Worm (Caenorhabditis elegans) whole organism, L4 larva: ENCODE results near the gene M195.2.
A peak's percentile ranks its signal among the peaks of the same experiment; 100 is the strongest.

ENCODE experiments used
- F37D6.2 ChIP-seq: sonication (generic microtip); optimal IDR thresholded peaks from 2 replicates; lab custom pipeline; 2016; ENCODE audit warnings: mild to moderate bottlenecking, missing genetic modification characterization, missing compliant biosample characterization
- Y5F2A.4 ChIP-seq: fragments of 200-800 bp; sonication (Bioruptor generic); optimal IDR thresholded peaks from 2 replicates; lab custom pipeline; 2018; ENCODE audit warnings: mild to moderate bottlenecking, missing genetic modification characterization, missing compliant biosample characterization
- ZK337.2 ChIP-seq: fragments of 200-800 bp; sonication (Bioruptor generic); IDR thresholded peaks from 2 replicates; pipeline ENCODE4 v1.3.6; 2022; ENCODE audit warnings: missing genetic modification reagents, missing genetic modification characterization, missing compliant biosample characterization
- aha-1 ChIP-seq: fragments of 150-350 bp; peaks from one replicate; lab custom pipeline; 2014; ENCODE audit warnings: missing biosample characterization, missing genetic modification characterization
- aly-2 ChIP-seq: sonication (generic microtip); optimal IDR thresholded peaks from 2 replicates; lab custom pipeline; 2018; ENCODE audit warnings: missing biosample characterization, missing genetic modification characterization
- ama-1 ChIP-seq: fragments of 150-350 bp; optimal IDR thresholded peaks from 2 replicates; lab custom pipeline; 2014; ENCODE audit warnings: inconsistent platforms, mixed read lengths
- attf-4 ChIP-seq: sonication (generic microtip); optimal IDR thresholded peaks from 3 replicates; lab custom pipeline; 2017; ENCODE audit warnings: missing biosample characterization, missing genetic modification characterization
- ceh-20 ChIP-seq: fragments of 200-800 bp; sonication (Bioruptor generic); IDR thresholded peaks from 2 replicates; pipeline ENCODE4 v1.3.6; 2022; ENCODE audit warnings: missing genetic modification reagents, missing genetic modification characterization, missing compliant biosample characterization
- ceh-28 ChIP-seq: fragments of 150-350 bp; optimal IDR thresholded peaks from 2 replicates; lab custom pipeline; 2014; ENCODE audit warnings: missing biosample characterization, missing genetic modification reagents, missing genetic modification characterization
- ceh-44 ChIP-seq: fragments of 200-800 bp; sonication (Bioruptor generic); IDR thresholded peaks from 2 replicates; pipeline ENCODE4 v1.3.6; 2022; ENCODE audit warnings: missing genetic modification reagents, missing genetic modification characterization, missing compliant biosample characterization
- ces-1 ChIP-seq: fragments of 150-350 bp; sonication (generic microtip); optimal IDR thresholded peaks from 4 replicates; lab custom pipeline; 2014; ENCODE audit warnings: missing biosample characterization, missing genetic modification reagents, missing genetic modification characterization
- ctbp-1 ChIP-seq: fragments of 200-800 bp; sonication (Bioruptor generic); IDR thresholded peaks from 2 replicates; pipeline ENCODE4 v1.3.6; 2022; ENCODE audit warnings: missing genetic modification reagents, missing genetic modification characterization, missing compliant biosample characterization
- daf-12 ChIP-seq: fragments of 150-350 bp; optimal IDR thresholded peaks from 2 replicates; lab custom pipeline; 2014; ENCODE audit warnings: missing biosample characterization, missing genetic modification reagents, missing genetic modification characterization
- daf-16 ChIP-seq, 3 experiments: sonication (generic microtip); optimal IDR thresholded peaks; 2 replicates each; lab custom pipeline; 2016 to 2017; ENCODE audit warnings: missing genetic modification characterization in 3 of 3, missing genetic modification reagents in 3 of 3, mild to moderate bottlenecking in 2 of 3, missing compliant biosample characterization in 2 of 3, missing biosample characterization in 1 of 3, moderate library complexity in 1 of 3
- daf-19 ChIP-seq: fragments of 200-800 bp; sonication (Bioruptor generic); conservative IDR thresholded peaks from 2 replicates; pipeline ENCODE4 v1.3.6; 2022; ENCODE audit warnings: missing genetic modification characterization, missing compliant biosample characterization
- daf-8 ChIP-seq: fragments of 200-800 bp; sonication (Bioruptor generic); IDR thresholded peaks from 2 replicates; pipeline ENCODE4 v1.3.6; 2022; ENCODE audit warnings: missing genetic modification characterization, missing compliant biosample characterization
- duxl-1 ChIP-seq: sonication (generic microtip); optimal IDR thresholded peaks from 2 replicates; lab custom pipeline; 2016; ENCODE audit warnings: mild to moderate bottlenecking, missing genetic modification characterization, moderate library complexity, missing compliant biosample characterization; ENCODE audit not compliant: poor library complexity
- dve-1 ChIP-seq: sonication (generic microtip); optimal IDR thresholded peaks from 2 replicates; lab custom pipeline; 2017; ENCODE audit warnings: antibody characterized with exemption, mild to moderate bottlenecking, missing genetic modification characterization, missing compliant biosample characterization; ENCODE audit not compliant: insufficient read depth
- egl-27 ChIP-seq: sonication (generic microtip); optimal IDR thresholded peaks from 3 replicates; lab custom pipeline; 2017; ENCODE audit warnings: missing biosample characterization, missing genetic modification reagents, missing genetic modification characterization
- egl-43 ChIP-seq: fragments of 200-800 bp; sonication (Bioruptor generic); IDR thresholded peaks from 2 replicates; pipeline ENCODE4 v1.3.6; 2022; ENCODE audit warnings: missing genetic modification reagents, missing genetic modification characterization, missing compliant biosample characterization
- fos-1 ChIP-seq: fragments of 150-350 bp; optimal IDR thresholded peaks from 2 replicates; lab custom pipeline; 2014; ENCODE audit warnings: missing biosample characterization, missing genetic modification characterization
- hlh-11 ChIP-seq: fragments of 200-800 bp; sonication (Bioruptor generic); optimal IDR thresholded peaks from 2 replicates; lab custom pipeline; 2018; ENCODE audit warnings: mild to moderate bottlenecking, missing genetic modification characterization, missing compliant biosample characterization
- jun-1 ChIP-seq: fragments of 150-350 bp; optimal IDR thresholded peaks from 2 replicates; lab custom pipeline; 2014; ENCODE audit warnings: missing biosample characterization, missing genetic modification reagents, missing genetic modification characterization
- lim-7 ChIP-seq: fragments of 200-800 bp; sonication (Bioruptor generic); IDR thresholded peaks from 2 replicates; pipeline ENCODE4 v1.3.6; 2022; ENCODE audit warnings: missing genetic modification characterization, missing compliant biosample characterization
- lin-13 ChIP-seq: fragments of 150-350 bp; optimal IDR thresholded peaks from 2 replicates; lab custom pipeline; 2014; ENCODE audit warnings: missing biosample characterization, missing genetic modification reagents, missing genetic modification characterization
- lin-38 ChIP-seq: fragments of 200-800 bp; sonication (Bioruptor generic); IDR thresholded peaks from 2 replicates; pipeline ENCODE4 v1.3.6; 2022; ENCODE audit warnings: missing genetic modification reagents, missing genetic modification characterization, missing compliant biosample characterization
- lin-39 ChIP-seq: fragments of 150-350 bp; optimal IDR thresholded peaks from 2 replicates; lab custom pipeline; 2014; ENCODE audit warnings: missing biosample characterization, missing genetic modification reagents, missing genetic modification characterization
- lsy-2 ChIP-seq, 2 experiments: fragments of 150-350 bp in 1 of 2; sonication (generic microtip) in 1 of 2; optimal IDR thresholded peaks; 2 replicates each; lab custom pipeline; 2014 to 2017; ENCODE audit warnings: missing biosample characterization in 2 of 2, missing genetic modification characterization in 2 of 2
- madf-9 ChIP-seq: fragments of 200-800 bp; sonication (Bioruptor generic); conservative IDR thresholded peaks from 2 replicates; pipeline ENCODE4 v1.3.6; 2022; ENCODE audit warnings: missing genetic modification reagents, missing genetic modification characterization, missing compliant biosample characterization
- mdl-1 ChIP-seq, 2 experiments: fragments of 150-350 bp in 1 of 2; sonication (generic microtip) in 1 of 2; optimal IDR thresholded peaks; 2 replicates each; lab custom pipeline; 2014 to 2017; ENCODE audit warnings: missing biosample characterization in 2 of 2, missing genetic modification characterization in 2 of 2
- mdt-29 ChIP-seq: fragments of 200-800 bp; sonication (Bioruptor generic); IDR thresholded peaks from 2 replicates; pipeline ENCODE4 v1.3.6; 2022; ENCODE audit warnings: missing genetic modification reagents, missing genetic modification characterization, missing compliant biosample characterization
- mes-2 ChIP-seq: sonication (generic microtip); optimal IDR thresholded peaks from 2 replicates; lab custom pipeline; 2016; ENCODE audit warnings: missing genotype, mild to moderate bottlenecking, missing genetic modification characterization, missing compliant biosample characterization; ENCODE audit not compliant: poor library complexity, severe bottlenecking
- mxl-2 ChIP-seq: fragments of 200-800 bp; sonication (Bioruptor generic); conservative IDR thresholded peaks from 2 replicates; pipeline ENCODE4 v1.3.6; 2022; ENCODE audit warnings: missing genetic modification reagents, missing genetic modification characterization, missing compliant biosample characterization
- nhr-102 ChIP-seq: sonication (generic microtip); optimal IDR thresholded peaks from 2 replicates; lab custom pipeline; 2016; ENCODE audit warnings: mild to moderate bottlenecking, missing genetic modification characterization, moderate library complexity, missing compliant biosample characterization
- nhr-237 ChIP-seq: sonication (generic microtip); optimal IDR thresholded peaks from 2 replicates; lab custom pipeline; 2017; ENCODE audit warnings: missing biosample characterization, missing genetic modification characterization
- nhr-41 ChIP-seq: fragments of 200-800 bp; sonication (Bioruptor generic); IDR thresholded peaks from 2 replicates; pipeline ENCODE4 v1.3.6; 2022; ENCODE audit warnings: missing genetic modification reagents, missing genetic modification characterization, missing compliant biosample characterization
- nhr-48 ChIP-seq: sonication (generic microtip); optimal IDR thresholded peaks from 2 replicates; lab custom pipeline; 2016; ENCODE audit warnings: mild to moderate bottlenecking, missing genetic modification characterization, missing compliant biosample characterization
- nhr-6 ChIP-seq: fragments of 150-350 bp; optimal IDR thresholded peaks from 2 replicates; lab custom pipeline; 2014; ENCODE audit warnings: missing biosample characterization, missing genetic modification characterization
- nhr-77 ChIP-seq: fragments of 150-350 bp; optimal IDR thresholded peaks from 2 replicates; lab custom pipeline; 2014; ENCODE audit warnings: missing biosample characterization, missing genetic modification characterization
- php-3 ChIP-seq: fragments of 200-800 bp; sonication (Bioruptor generic); IDR thresholded peaks from 2 replicates; pipeline ENCODE4 v1.3.6; 2022; ENCODE audit warnings: missing genetic modification reagents, missing genetic modification characterization, missing compliant biosample characterization
- pqm-1 ChIP-seq: sonication (generic microtip); optimal IDR thresholded peaks from 2 replicates; lab custom pipeline; 2017; ENCODE audit warnings: missing biosample characterization, missing genetic modification characterization
- saeg-2 ChIP-seq: fragments of 200-800 bp; sonication (Bioruptor generic); IDR thresholded peaks from 2 replicates; pipeline ENCODE4 v1.3.6; 2022; ENCODE audit warnings: missing genetic modification reagents, missing genetic modification characterization, missing compliant biosample characterization
- snpc-4 ChIP-seq: fragments of 150-350 bp; optimal IDR thresholded peaks from 2 replicates; lab custom pipeline; 2014; ENCODE audit warnings: missing biosample characterization, missing genetic modification characterization
- tag-97 ChIP-seq: fragments of 200-800 bp; sonication (Bioruptor generic); IDR thresholded peaks from 2 replicates; pipeline ENCODE4 v1.3.6; 2022; ENCODE audit warnings: missing genetic modification characterization, missing compliant biosample characterization
- unc-62 ChIP-seq, 3 experiments: fragments of 150-350 bp in 1 of 3; sonication (generic microtip); optimal IDR thresholded peaks in 2 of 3; peaks in 1 of 3; 1 replicate in 1 of 3; 2 replicates in 2 of 3; lab custom pipeline; 2014 to 2017; ENCODE audit warnings: missing biosample characterization in 3 of 3, missing genetic modification characterization in 3 of 3, missing genetic modification reagents in 3 of 3, missing genotype in 1 of 3
- zag-1 ChIP-seq: fragments of 150-350 bp; optimal IDR thresholded peaks from 2 replicates; lab custom pipeline; 2014; ENCODE audit warnings: missing biosample characterization, missing genetic modification characterization
- zfp-3 ChIP-seq: fragments of 200-800 bp; sonication (Bioruptor generic); conservative IDR thresholded peaks from 2 replicates; pipeline ENCODE4 v1.3.6; 2022; ENCODE audit warnings: missing genetic modification reagents, missing genetic modification characterization, missing compliant biosample characterization
- zip-11 ChIP-seq: fragments of 200-800 bp; sonication (Bioruptor generic); IDR thresholded peaks from 2 replicates; pipeline ENCODE4 v1.3.6; 2022; ENCODE audit warnings: missing genetic modification characterization, missing compliant biosample characterization
- ztf-7 ChIP-seq: fragments of 150-350 bp; optimal IDR thresholded peaks from 2 replicates; lab custom pipeline; 2014; ENCODE audit warnings: missing biosample characterization, missing genetic modification characterization

The M195.2 gene

DNA sequence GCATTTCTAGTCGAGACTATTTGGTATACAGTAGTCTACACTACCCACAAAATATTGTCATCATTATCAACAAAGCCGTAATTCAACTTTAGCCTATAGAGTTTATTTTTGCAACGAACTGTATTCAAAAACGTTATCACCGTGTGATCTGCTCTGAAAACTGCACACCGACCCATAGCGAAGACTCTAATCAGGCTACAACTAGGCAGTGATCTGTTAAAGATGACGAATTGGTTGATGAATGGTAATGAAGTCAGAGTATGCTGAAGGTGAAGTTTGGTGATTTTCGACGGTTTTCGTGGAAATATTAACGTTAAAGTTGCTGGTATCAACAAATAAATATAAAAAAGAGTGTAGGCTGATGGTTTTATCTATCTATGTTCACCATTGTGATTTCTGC lies 26.3 kb downstream of the M195.2 start (continued):
- TF ChIP-seq ceh-20 (no peak), attf-4 (no peak), pqm-1 (peak; percentile 80), duxl-1 (tag; lab: Kevin White, UChicago) (no peak), aly-2 (tag; lab: Kevin White, UChicago) (no peak), daf-8 (GFP tag; lab: Robert Waterston, UW) (no peak), unc-62 (GFP tag; optimal IDR thresholded peaks at IDR 0.05 in 1 of 2; lab: Kevin White, UChicago) (peak in 1 of 2 experiments; percentile 13), unc-62 (tag; optimal IDR thresholded peaks at IDR 0.05; lab: Kevin White, UChicago) (no peak), lin-13 (GFP tag; lab: Kevin White, UChicago) (no peak), aha-1 (no peak), nhr-237 (no peak), ces-1 (GFP tag; lab: Kevin White, UChicago) (no peak), madf-9 (GFP tag; lab: Robert Waterston, UW) (no peak), php-3 (peak; percentile 84), nhr-41 (GFP tag; lab: Robert Waterston, UW) (no peak), nhr-77 (tag; lab: Kevin White, UChicago) (no peak), mxl-2 (no peak), ceh-28 (no peak), zip-11 (GFP tag; lab: Robert Waterston, UW) (no peak), egl-27 (tag; lab: Kevin White, UChicago) (no peak), nhr-6 (tag; lab: Kevin White, UChicago) (no peak), ctbp-1 (GFP tag; lab: Robert Waterston, UW) (no peak), mdt-29 (no peak), mes-2 (no peak), daf-16 (GFP tag; optimal IDR thresholded peaks at IDR 0.05; lab: Kevin White, UChicago) (peak in 1 of 2 experiments; percentile 6), daf-16 (tag; optimal IDR thresholded peaks at IDR 0.05; lab: Kevin White, UChicago) (peak; percentile 40), saeg-2 (GFP tag; lab: Robert Waterston, UW) (peak; percentile 57; the same call in 1 of the 2 replicates), hlh-11 (tag; lab: Kevin White, UChicago) (peak; percentile 76), zfp-3 (GFP tag; lab: Robert Waterston, UW) (no peak), egl-43 (GFP tag; lab: Robert Waterston, UW) (no peak), nhr-102 (tag; lab: Kevin White, UChicago) (peak; percentile 59), snpc-4 (tag; lab: Kevin White, UChicago) (no peak), ZK337.2 (GFP tag; lab: Robert Waterston, UW) (no peak), F37D6.2 (tag; lab: Kevin White, UChicago) (no peak), lin-38 (GFP tag; lab: Robert Waterston, UW) (no peak), tag-97 (GFP tag; lab: Robert Waterston, UW) (no peak), lim-7 (GFP tag; lab: Robert Waterston, UW) (no peak), ceh-44 (GFP tag; lab: Robert Waterston, UW) (no peak)

DNA sequence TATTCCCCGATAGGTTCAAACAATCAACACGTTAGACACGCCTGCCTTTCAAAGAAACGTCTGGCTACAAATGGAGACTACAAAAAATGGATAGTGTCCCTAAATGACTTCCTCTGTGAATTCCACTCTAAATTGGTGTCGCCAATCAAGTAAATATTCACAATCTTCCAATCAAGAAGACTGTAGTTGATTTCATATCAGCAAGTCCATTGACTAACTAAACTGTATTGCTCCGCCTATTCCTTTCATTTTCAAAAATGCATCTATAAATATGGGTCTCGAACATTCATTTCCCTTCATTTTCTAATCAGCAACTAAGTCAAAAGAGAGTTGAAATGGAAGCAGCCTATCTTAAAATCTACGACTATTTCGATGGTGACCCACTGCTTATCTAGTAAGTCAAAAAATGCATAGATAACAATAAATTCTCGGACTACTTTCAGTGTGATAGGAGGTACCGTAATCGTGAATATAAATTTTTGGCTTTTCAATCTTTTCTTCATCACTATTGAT lies 27.5 kb downstream of the M195.2 start, which contains the start of gene drd-1:
drd-1 (plus strand) TSS at position 51 of the 513 bp plus-strand sequence.
- TF ChIP-seq zag-1 (tag; lab: Kevin White, UChicago) (no peak), Y5F2A.4 (no peak), mes-2 (no peak), unc-62 (GFP tag; optimal IDR thresholded peaks at IDR 0.05 in 1 of 2; lab: Kevin White, UChicago) (peak in 1 of 2 experiments; percentile 84), unc-62 (tag; optimal IDR thresholded peaks at IDR 0.05; lab: Kevin White, UChicago) (no peak), daf-19 (GFP tag; lab: Robert Waterston, UW) (no peak), ztf-7 (no peak), daf-12 (no peak), nhr-48 (peak; percentile 56), dve-1 (tag; lab: Kevin White, UChicago) (peak; percentile 71), egl-43 (GFP tag; lab: Robert Waterston, UW) (no peak), jun-1 (tag; lab: Kevin White, UChicago) (peak; percentile 37), fos-1 (tag; lab: Kevin White, UChicago) (peak; percentile 37), ama-1 (lab: Kevin White, UChicago) (no peak), lin-39 (tag; lab: Kevin White, UChicago) (no peak), zfp-3 (GFP tag; lab: Robert Waterston, UW) (no peak), daf-16 (GFP tag; optimal IDR thresholded peaks at IDR 0.05; lab: Kevin White, UChicago) (no peak), daf-16 (tag; optimal IDR thresholded peaks at IDR 0.05; lab: Kevin White, UChicago) (peak; percentile 61), ceh-20 (no peak), nhr-102 (tag; lab: Kevin White, UChicago) (peak; percentile 33), hlh-11 (tag; lab: Kevin White, UChicago) (peak; percentile 84), madf-9 (GFP tag; lab: Robert Waterston, UW) (no peak), nhr-237 (no peak), mdl-1 (tag; optimal IDR thresholded peaks at IDR 0.05; lab: Kevin White, UChicago) (no peak), lsy-2 (tag; optimal IDR thresholded peaks at IDR 0.05; lab: Kevin White, UChicago) (peak in 1 of 2 experiments; percentile 38)
